Fruit fly (Drosophila melanogaster) whole organism, embryonic: ENCODE data around the gene Nmdar2.

Source experiments
- CG10959 ChIP-seq: fragments of 200-800 bp; sonication (Bioruptor generic); IDR thresholded peaks from 2 replicates; pipeline ENCODE4 v1.3.6; 2022; ENCODE audit warnings: missing biosample characterization, missing genetic modification characterization
- CG11093 ChIP-seq: fragments of 200-800 bp; sonication (Bioruptor generic); IDR thresholded peaks from 3 replicates; pipeline ENCODE4 v1.3.6; 2022; ENCODE audit warnings: missing biosample characterization, missing genetic modification characterization
- CG13624 ChIP-seq: fragments of 200-800 bp; sonication (Bioruptor generic); optimal IDR thresholded peaks from 2 replicates; lab custom pipeline; 2016; ENCODE audit warnings: missing biosample characterization, missing genetic modification characterization
- CG14050 ChIP-seq: fragments of 200-800 bp; sonication (Bioruptor generic); IDR thresholded peaks from 3 replicates; pipeline ENCODE4 v1.3.6; 2022; ENCODE audit warnings: missing biosample characterization, missing genetic modification characterization
- CG1529 ChIP-seq: fragments of 200-800 bp; sonication (Bioruptor generic); optimal IDR thresholded peaks from 3 replicates; lab custom pipeline; 2018; ENCODE audit warnings: missing biosample characterization, missing genetic modification characterization
- CG15696 ChIP-seq: fragments of 200-800 bp; sonication (Bioruptor generic); optimal IDR thresholded peaks from 2 replicates; lab custom pipeline; 2019; ENCODE audit warnings: missing biosample characterization, mild to moderate bottlenecking, missing genetic modification characterization, moderate library complexity
- CG2116 ChIP-seq: fragments of 200-800 bp; sonication (Bioruptor generic); optimal IDR thresholded peaks from 3 replicates; lab custom pipeline; 2018; ENCODE audit warnings: missing biosample characterization, mild to moderate bottlenecking, missing genetic modification characterization
- CG2120 ChIP-seq: fragments of 200-800 bp; sonication (Bioruptor generic); optimal IDR thresholded peaks from 3 replicates; lab custom pipeline; 2016; ENCODE audit warnings: missing biosample characterization, missing genetic modification characterization
- CG2129 ChIP-seq: fragments of 200-800 bp; sonication (Bioruptor generic); IDR thresholded peaks from 2 replicates; pipeline ENCODE4 v1.3.6; 2022; ENCODE audit warnings: missing biosample characterization, missing genetic modification characterization; ENCODE audit not compliant: partially characterized antibody
- CG3281 ChIP-seq: fragments of 200-800 bp; sonication (Bioruptor generic); optimal IDR thresholded peaks from 3 replicates; lab custom pipeline; 2017; ENCODE audit warnings: missing biosample characterization, mild to moderate bottlenecking, missing genetic modification characterization
- CG33213 ChIP-seq: fragments of 200-800 bp; sonication (Bioruptor generic); optimal IDR thresholded peaks from 3 replicates; lab custom pipeline; 2016; ENCODE audit warnings: missing biosample characterization, missing genetic modification characterization
- CG33557 ChIP-seq: fragments of 200-800 bp; sonication (Bioruptor generic); optimal IDR thresholded peaks from 2 replicates; lab custom pipeline; 2019; ENCODE audit warnings: missing biosample characterization, mild to moderate bottlenecking, missing genetic modification characterization, moderate library complexity
- CG3726 ChIP-seq: fragments of 200-800 bp; sonication (Bioruptor generic); IDR thresholded peaks from 3 replicates; pipeline ENCODE4, ENCODE4 v1.3.6; 2022; ENCODE audit warnings: missing biosample characterization, missing genetic modification characterization
- CG3838 ChIP-seq: fragments of 200-800 bp; sonication (Bioruptor generic); optimal IDR thresholded peaks from 3 replicates; lab custom pipeline; 2016; ENCODE audit warnings: missing biosample characterization, missing genetic modification characterization
- CG4404 ChIP-seq: fragments of 200-800 bp; sonication (Bioruptor generic); IDR thresholded peaks from 2 replicates; pipeline ENCODE4 v1.3.6; 2022; ENCODE audit warnings: missing biosample characterization, missing genetic modification characterization
- CG4730 ChIP-seq: fragments of 200-800 bp; sonication (Bioruptor generic); IDR thresholded peaks from 2 replicates; pipeline ENCODE4 v1.3.6; 2022; ENCODE audit warnings: missing biosample characterization, missing genetic modification characterization
- CG7556 ChIP-seq: fragments of 200-800 bp; sonication (Bioruptor generic); optimal IDR thresholded peaks from 2 replicates; lab custom pipeline; 2017; ENCODE audit warnings: missing biosample characterization, mild to moderate bottlenecking, missing genetic modification characterization
- CG7786 ChIP-seq: fragments of 200-800 bp; sonication (Bioruptor generic); optimal IDR thresholded peaks from 2 replicates; lab custom pipeline; 2016; ENCODE audit warnings: missing biosample characterization, missing genetic modification characterization
- CG8924 ChIP-seq: fragments of 200-800 bp; optimal IDR thresholded peaks from 3 replicates; lab custom pipeline; 2019; ENCODE audit warnings: missing biosample characterization, mild to moderate bottlenecking, missing genetic modification characterization, moderate library complexity
- Doc2 ChIP-seq: fragments of 200-800 bp; sonication (Bioruptor generic); IDR thresholded peaks from 2 replicates; pipeline ENCODE4 v1.3.6; 2022; ENCODE audit warnings: missing biosample characterization, missing genetic modification characterization
- MBD-R2 ChIP-seq: fragments of 200-800 bp; sonication (Bioruptor generic); IDR thresholded peaks from 2 replicates; pipeline ENCODE4 v1.3.6; 2022; ENCODE audit warnings: missing biosample characterization, missing genetic modification characterization
- Max ChIP-seq: fragments of 200-800 bp; sonication (Bioruptor generic); optimal IDR thresholded peaks from 2 replicates; lab custom pipeline; 2016; ENCODE audit warnings: missing biosample characterization, mild to moderate bottlenecking, missing genetic modification characterization
- Neu2 ChIP-seq: fragments of 200-800 bp; sonication (Bioruptor generic); optimal IDR thresholded peaks from 3 replicates; lab custom pipeline; 2016; ENCODE audit warnings: missing biosample characterization, missing genetic modification characterization, borderline replicate concordance
- Nf-YA ChIP-seq: fragments of 200-800 bp; sonication (Bioruptor generic); IDR thresholded peaks from 2 replicates; pipeline ENCODE4 v1.3.6; 2022; ENCODE audit warnings: missing biosample characterization, missing genetic modification characterization
- Oli ChIP-seq: fragments of 200-800 bp; sonication (Bioruptor generic); optimal IDR thresholded peaks from 2 replicates; lab custom pipeline; 2018; ENCODE audit warnings: missing biosample characterization, mild to moderate bottlenecking, missing genetic modification characterization, moderate library complexity
- Side ChIP-seq: fragments of 200-800 bp; sonication (Bioruptor generic); optimal IDR thresholded peaks from 2 replicates; lab custom pipeline; 2016; ENCODE audit warnings: missing biosample characterization, missing genetic modification characterization
- Sin3A ChIP-seq: fragments of >200 bp; optimal IDR thresholded peaks from 2 replicates; lab custom pipeline; 2018
- aop ChIP-seq: fragments of 200-800 bp; sonication (Bioruptor generic); IDR thresholded peaks from 2 replicates; pipeline ENCODE4 v1.3.6; 2022; ENCODE audit warnings: missing biosample characterization, missing genetic modification characterization
- ash1 ChIP-seq: fragments of 200-800 bp; sonication (Bioruptor generic); optimal IDR thresholded peaks from 2 replicates; lab custom pipeline; 2018; ENCODE audit warnings: missing biosample characterization, mild to moderate bottlenecking, missing genetic modification characterization
- bowl ChIP-seq: fragments of 200-800 bp; sonication (Bioruptor generic); IDR thresholded peaks from 2 replicates; pipeline ENCODE4 v1.3.6; 2022; ENCODE audit warnings: missing biosample characterization, missing genetic modification characterization
- cad ChIP-seq: fragments of >200 bp; optimal IDR thresholded peaks from 2 replicates; lab custom pipeline; 2017; ENCODE audit warnings: missing biosample characterization, missing genetic modification characterization
- dmrt11E ChIP-seq: fragments of 200-800 bp; sonication (Bioruptor generic); optimal IDR thresholded peaks from 3 replicates; lab custom pipeline; 2018; ENCODE audit warnings: missing biosample characterization, mild to moderate bottlenecking, missing genetic modification characterization, moderate library complexity
- dmrt99B ChIP-seq: fragments of 200-800 bp; sonication (Bioruptor generic); optimal IDR thresholded peaks from 2 replicates; lab custom pipeline; 2018; ENCODE audit warnings: missing biosample characterization, mild to moderate bottlenecking, missing genetic modification characterization, moderate library complexity
- dpn ChIP-seq, 2 experiments: fragments of 200-800 bp; sonication (Bioruptor generic); optimal IDR thresholded peaks; 3 replicates each; lab custom pipeline; 2016; ENCODE audit warnings: missing biosample characterization in 2 of 2, missing genetic modification characterization in 2 of 2
- en ChIP-seq: fragments of 200-800 bp; sonication (Bioruptor generic); optimal IDR thresholded peaks from 2 replicates; lab custom pipeline; 2016; ENCODE audit warnings: missing biosample characterization, missing genetic modification characterization
- gcm ChIP-seq: fragments of 200-800 bp; sonication (Bioruptor generic); optimal IDR thresholded peaks from 2 replicates; lab custom pipeline; 2019; ENCODE audit warnings: missing biosample characterization, mild to moderate bottlenecking, missing genetic modification characterization, moderate library complexity
- grau ChIP-seq: fragments of 200-800 bp; optimal IDR thresholded peaks from 3 replicates; lab custom pipeline; 2019; ENCODE audit warnings: missing biosample characterization, mild to moderate bottlenecking, missing genetic modification characterization, moderate library complexity
- gt ChIP-seq: fragments of 200-800 bp; sonication (Bioruptor generic); IDR thresholded peaks from 2 replicates; pipeline ENCODE4 v1.3.6; 2022; ENCODE audit warnings: missing biosample characterization, missing genetic modification characterization
- lab ChIP-seq: fragments of 200-800 bp; sonication (Bioruptor generic); optimal IDR thresholded peaks from 3 replicates; lab custom pipeline; 2017; ENCODE audit warnings: missing biosample characterization, missing genetic modification characterization, mild to moderate bottlenecking, moderate library complexity, missing genetic modification reagents
- mirr ChIP-seq: fragments of 200-800 bp; sonication (Bioruptor generic); optimal IDR thresholded peaks from 3 replicates; lab custom pipeline; 2018; ENCODE audit warnings: missing biosample characterization, mild to moderate bottlenecking, missing genetic modification characterization
- nerfin-2 ChIP-seq: fragments of 200-800 bp; sonication (Bioruptor generic); IDR thresholded peaks from 2 replicates; pipeline ENCODE4 v1.3.6; 2022; ENCODE audit warnings: missing biosample characterization, missing genetic modification characterization; ENCODE audit not compliant: partially characterized antibody
- oc ChIP-seq: fragments of 200-800 bp; sonication (Bioruptor generic); optimal IDR thresholded peaks from 2 replicates; lab custom pipeline; 2018; ENCODE audit warnings: missing biosample characterization, mild to moderate bottlenecking, missing genetic modification characterization, moderate library complexity
- pho ChIP-seq: fragments of 200-800 bp; sonication (Bioruptor generic); optimal IDR thresholded peaks from 2 replicates; lab custom pipeline; 2016; ENCODE audit warnings: missing biosample characterization, missing genetic modification characterization
- pzg ChIP-seq: fragments of 200-800 bp; sonication (Bioruptor generic); optimal IDR thresholded peaks from 3 replicates; lab custom pipeline; 2018; ENCODE audit warnings: missing biosample characterization, mild to moderate bottlenecking, missing genetic modification characterization, moderate library complexity
- repo ChIP-seq: fragments of 200-800 bp; sonication (Bioruptor generic); optimal IDR thresholded peaks from 2 replicates; lab custom pipeline; 2016; ENCODE audit warnings: missing biosample characterization, missing genetic modification characterization
- sens-2 ChIP-seq: fragments of 200-800 bp; sonication (Bioruptor generic); IDR thresholded peaks from 2 replicates; pipeline ENCODE4 v1.3.6; 2022; ENCODE audit warnings: missing biosample characterization, missing genetic modification characterization
- shn ChIP-seq: fragments of 200-800 bp; sonication (Bioruptor generic); optimal IDR thresholded peaks from 3 replicates; lab custom pipeline; 2016; ENCODE audit warnings: missing biosample characterization, missing genetic modification characterization
- twi ChIP-seq: fragments of 200-800 bp; optimal IDR thresholded peaks from 2 replicates; lab custom pipeline; 2019; ENCODE audit warnings: missing biosample characterization, mild to moderate bottlenecking, missing genetic modification characterization, moderate library complexity
- tx ChIP-seq: fragments of 200-800 bp; sonication (Bioruptor generic); optimal IDR thresholded peaks from 2 replicates; lab custom pipeline; 2016; ENCODE audit warnings: missing biosample characterization, missing genetic modification characterization
- vnd ChIP-seq: fragments of 200-800 bp; sonication (Bioruptor generic); IDR thresholded peaks from 3 replicates; pipeline ENCODE4 v1.3.6; 2022; ENCODE audit warnings: missing biosample characterization, missing genetic modification characterization; ENCODE audit not compliant: partially characterized antibody
- vvl ChIP-seq: fragments of 200-800 bp; sonication (Bioruptor generic); IDR thresholded peaks from 2 replicates; pipeline ENCODE4 v1.3.6; 2022; ENCODE audit warnings: missing biosample characterization, missing genetic modification characterization
- zen ChIP-seq: fragments of 200-800 bp; sonication (Bioruptor generic); optimal IDR thresholded peaks from 3 replicates; lab custom pipeline; 2018; ENCODE audit warnings: missing biosample characterization, mild to moderate bottlenecking, missing genetic modification characterization, moderate library complexity

Nmdar2 gene

dm6 chrX:1470562-1470961 is 37.0 kb downstream of the Nmdar2 start, which contains the start of gene pck (continued):
- TF ChIP-seq vnd (GFP tag; lab: Robert Waterston, UW) (0 out of 3 replicates have a peak, but pooled peaks have one; percentile 30), CG7786 (GFP tag; lab: Kevin White, UChicago) (peak; percentile 65), CG3726 (GFP tag; lab: Robert Waterston, UW) (0 out of 3 replicates have a peak, but pooled peaks have one; percentile 25), dpn (GFP tag; optimal IDR thresholded peaks at IDR 0.05; lab: Kevin White, UChicago) (peak; percentile 61 to 80), CG2129 (GFP tag; lab: Robert Waterston, UW) (no peak), CG11093 (GFP tag; lab: Robert Waterston, UW) (no peak), tx (GFP tag; lab: Kevin White, UChicago) (peak; percentile 32), Sin3A (lab: Kevin White, UChicago) (peak; percentile 53), Side (GFP tag; lab: Kevin White, UChicago) (peak; percentile 77), bowl (GFP tag; lab: Robert Waterston, UW) (no peak), grau (tag; lab: Kevin White, UChicago) (peak; percentile 54), CG3838 (GFP tag; lab: Kevin White, UChicago) (no peak), CG8924 (tag; lab: Kevin White, UChicago) (peak; percentile 52), gcm (GFP tag; lab: Kevin White, UChicago) (peak; percentile 51), pzg (GFP tag; lab: Kevin White, UChicago) (peak; percentile 58), shn (peak; percentile 44), CG7556 (GFP tag; lab: Kevin White, UChicago) (peak; percentile 56), twi (no peak), repo (GFP tag; lab: Kevin White, UChicago) (no peak), CG14050 (no peak; the same call in 2 of the 3 replicates), dmrt11E (tag; lab: Kevin White, UChicago) (peak; percentile 65), sens-2 (GFP tag; lab: Robert Waterston, UW) (no peak), pho (peak; percentile 68), nerfin-2 (GFP tag; lab: Robert Waterston, UW) (0 out of 2 replicates have a peak, but pooled peaks have one; percentile 29), Nf-YA (no peak), CG2116 (GFP tag; lab: Kevin White, UChicago) (peak; percentile 78), zen (tag; lab: Kevin White, UChicago) (peak; percentile 45), CG33213 (peak; percentile 52), Doc2 (no peak), aop (no peak), CG2120 (GFP tag; lab: Kevin White, UChicago) (peak; percentile 82), en (GFP tag; lab: Kevin White, UChicago) (peak; percentile 7), gt (GFP tag; lab: Robert Waterston, UW) (no peak), oc (tag; lab: Kevin White, UChicago) (no peak), CG10959 (GFP tag; lab: Robert Waterston, UW) (peak; percentile 62), lab (GFP tag; lab: Kevin White, UChicago) (peak; percentile 74), ash1 (no peak), MBD-R2 (peak; percentile 86), CG1529 (no peak), CG4730 (no peak), vvl (GFP tag; lab: Robert Waterston, UW) (peak; percentile 86), CG4404 (GFP tag; lab: Robert Waterston, UW) (peak; percentile 42; the same call in 1 of the 2 replicates), Max (peak; percentile 54), Neu2 (GFP tag; lab: Kevin White, UChicago) (peak; percentile 1), CG13624 (GFP tag; lab: Kevin White, UChicago) (peak; percentile 4), Oli (tag; lab: Kevin White, UChicago) (no peak), cad (GFP tag; lab: Kevin White, UChicago) (no peak), CG15696 (tag; lab: Kevin White, UChicago) (peak; percentile 59), mirr (GFP tag; lab: Kevin White, UChicago) (no peak), dmrt99B (tag; lab: Kevin White, UChicago) (no peak), CG3281 (peak; percentile 52), CG33557 (GFP tag; lab: Kevin White, UChicago) (peak; percentile 42)
